Fruit fly (Drosophila melanogaster) whole organism, embryonic: ENCODE results near the gene CG3078.

Source experiments
- ATbp ChIP-seq: fragments of 200-800 bp; sonication (Bioruptor generic); optimal IDR thresholded peaks from 2 replicates; lab custom pipeline; 2017; ENCODE audit warnings: missing biosample characterization, mild to moderate bottlenecking, missing genetic modification characterization, missing genetic modification reagents
- CG10274 ChIP-seq: fragments of 200-800 bp; sonication (Bioruptor generic); optimal IDR thresholded peaks from 3 replicates; lab custom pipeline; 2017; ENCODE audit warnings: missing biosample characterization, mild to moderate bottlenecking, missing genetic modification characterization
- CG11085 ChIP-seq: fragments of 200-800 bp; sonication (Bioruptor generic); IDR thresholded peaks from 2 replicates; pipeline ENCODE4 v1.3.6; 2022; ENCODE audit warnings: missing biosample characterization, missing genetic modification characterization
- CG11247 ChIP-seq: fragments of 200-800 bp; sonication (Bioruptor generic); IDR thresholded peaks from 2 replicates; pipeline ENCODE4 v1.3.6; 2022; ENCODE audit warnings: missing biosample characterization, missing genetic modification characterization
- CG11560 ChIP-seq: fragments of 200-800 bp; sonication (Bioruptor generic); IDR thresholded peaks from 3 replicates; pipeline ENCODE4 v1.3.6; 2022; ENCODE audit warnings: missing biosample characterization, missing genetic modification characterization
- CG11723 ChIP-seq: fragments of 200-800 bp; sonication (Bioruptor generic); optimal IDR thresholded peaks from 2 replicates; lab custom pipeline; 2017; ENCODE audit warnings: missing biosample characterization, mild to moderate bottlenecking, missing genetic modification characterization
- CG1529 ChIP-seq: fragments of 200-800 bp; sonication (Bioruptor generic); optimal IDR thresholded peaks from 3 replicates; lab custom pipeline; 2018; ENCODE audit warnings: missing biosample characterization, missing genetic modification characterization
- CG1647 ChIP-seq: fragments of 200-800 bp; sonication (Bioruptor generic); optimal IDR thresholded peaks from 3 replicates; lab custom pipeline; 2016; ENCODE audit warnings: missing biosample characterization, missing genetic modification characterization
- CG17186 ChIP-seq: fragments of 200-800 bp; sonication (Bioruptor generic); optimal IDR thresholded peaks from 3 replicates; lab custom pipeline; 2017; ENCODE audit warnings: missing biosample characterization, missing genetic modification reagents, missing genetic modification characterization
- CG3065 ChIP-seq: fragments of 200-800 bp; sonication (Bioruptor generic); optimal IDR thresholded peaks from 2 replicates; lab custom pipeline; 2016; ENCODE audit warnings: missing biosample characterization, missing genetic modification characterization
- CG3281 ChIP-seq: fragments of 200-800 bp; sonication (Bioruptor generic); optimal IDR thresholded peaks from 3 replicates; lab custom pipeline; 2017; ENCODE audit warnings: missing biosample characterization, mild to moderate bottlenecking, missing genetic modification characterization
- CG3995 ChIP-seq: fragments of 200-800 bp; sonication (Bioruptor generic); optimal IDR thresholded peaks from 3 replicates; lab custom pipeline; 2016; ENCODE audit warnings: missing biosample characterization, missing genetic modification characterization
- CG4360 ChIP-seq: fragments of 200-800 bp; sonication (Bioruptor generic); IDR thresholded peaks from 2 replicates; pipeline ENCODE4 v1.3.6; 2022; ENCODE audit warnings: missing biosample characterization, missing genetic modification characterization
- CG4617 ChIP-seq: fragments of 200-800 bp; sonication (Bioruptor generic); optimal IDR thresholded peaks from 3 replicates; lab custom pipeline; 2016; ENCODE audit warnings: missing biosample characterization, missing genetic modification characterization, borderline replicate concordance
- CG6175 ChIP-seq: fragments of 200-800 bp; sonication (Bioruptor generic); IDR thresholded peaks from 3 replicates; pipeline ENCODE4 v1.3.6; 2022; ENCODE audit warnings: missing biosample characterization, missing genetic modification characterization
- CG6689 ChIP-seq: fragments of 200-800 bp; sonication (Bioruptor generic); IDR thresholded peaks from 2 replicates; pipeline ENCODE4 v1.3.6; 2022; ENCODE audit warnings: missing biosample characterization, missing genetic modification characterization
- CG6791 ChIP-seq: fragments of 200-800 bp; sonication (Bioruptor generic); IDR thresholded peaks from 3 replicates; pipeline ENCODE4 v1.3.6; 2022; ENCODE audit warnings: missing biosample characterization, missing genetic modification characterization; ENCODE audit not compliant: partially characterized antibody
- CG7745 ChIP-seq: fragments of 200-800 bp; sonication (Bioruptor generic); optimal IDR thresholded peaks from 2 replicates; lab custom pipeline; 2018; ENCODE audit warnings: missing biosample characterization, mild to moderate bottlenecking, missing genetic modification characterization, moderate library complexity
- CG8478 ChIP-seq: fragments of >200 bp; optimal IDR thresholded peaks from 2 replicates; lab custom pipeline; 2018
- HLH4C ChIP-seq: fragments of 200-800 bp; sonication (Bioruptor generic); IDR thresholded peaks from 3 replicates; pipeline ENCODE4 v1.3.6; 2022; ENCODE audit warnings: missing biosample characterization, missing genetic modification characterization; ENCODE audit not compliant: partially characterized antibody
- HLH54F ChIP-seq: fragments of 200-800 bp; sonication (Bioruptor generic); optimal IDR thresholded peaks from 3 replicates; lab custom pipeline; 2016; ENCODE audit warnings: missing biosample characterization, missing genetic modification characterization
- Hr39 ChIP-seq: fragments of >200 bp; optimal IDR thresholded peaks from 2 replicates; lab custom pipeline; 2017
- Lim3 ChIP-seq: fragments of 200-800 bp; sonication (Bioruptor generic); IDR thresholded peaks from 2 replicates; pipeline ENCODE4 v1.3.6; 2022; ENCODE audit warnings: missing biosample characterization, missing genetic modification characterization
- MTF-1 ChIP-seq: fragments of 200-800 bp; sonication (Bioruptor generic); optimal IDR thresholded peaks from 2 replicates; lab custom pipeline; 2018; ENCODE audit warnings: missing biosample characterization, mild to moderate bottlenecking, missing genetic modification characterization, borderline replicate concordance
- Mrtf ChIP-seq: fragments of 200-800 bp; sonication (Bioruptor generic); IDR thresholded peaks from 3 replicates; pipeline ENCODE4 v1.3.6; 2022; ENCODE audit warnings: missing biosample characterization, missing genetic modification characterization
- Spps ChIP-seq: fragments of 200-800 bp; sonication (Bioruptor generic); optimal IDR thresholded peaks from 2 replicates; lab custom pipeline; 2018; ENCODE audit warnings: missing biosample characterization, mild to moderate bottlenecking, missing genetic modification characterization
- Ssrp ChIP-seq: fragments of 200-800 bp; sonication (Bioruptor generic); optimal IDR thresholded peaks from 2 replicates; lab custom pipeline; 2018; ENCODE audit warnings: missing biosample characterization, mild to moderate bottlenecking, missing genetic modification characterization, moderate library complexity
- Xrp1 ChIP-seq: fragments of 200-800 bp; sonication (Bioruptor generic); IDR thresholded peaks from 2 replicates; pipeline ENCODE4 v1.3.6; 2022; ENCODE audit warnings: missing biosample characterization, missing genetic modification characterization
- ac ChIP-seq: fragments of 200-800 bp; sonication (Bioruptor generic); optimal IDR thresholded peaks from 3 replicates; lab custom pipeline; 2017; ENCODE audit warnings: missing biosample characterization, mild to moderate bottlenecking, missing genetic modification characterization
- bab2 ChIP-seq: fragments of 200-800 bp; sonication (Bioruptor generic); optimal IDR thresholded peaks from 2 replicates; lab custom pipeline; 2016; ENCODE audit warnings: missing biosample characterization, missing genetic modification characterization
- bigmax ChIP-seq: fragments of 200-800 bp; sonication (Bioruptor generic); optimal IDR thresholded peaks from 2 replicates; lab custom pipeline; 2018; ENCODE audit warnings: missing biosample characterization, mild to moderate bottlenecking, missing genetic modification characterization
- bsh ChIP-seq, 2 experiments: fragments of 200-800 bp; sonication (Bioruptor generic); optimal IDR thresholded peaks; 2 replicates each; lab custom pipeline; 2017 to 2018; ENCODE audit warnings: mild to moderate bottlenecking in 2 of 2, missing biosample characterization in 2 of 2, missing genetic modification characterization in 2 of 2, moderate library complexity in 1 of 2
- caup ChIP-seq: fragments of 200-800 bp; sonication (Bioruptor generic); optimal IDR thresholded peaks from 3 replicates; lab custom pipeline; 2017; ENCODE audit warnings: missing biosample characterization, mild to moderate bottlenecking, missing genetic modification characterization, moderate library complexity; ENCODE audit not compliant: severe bottlenecking
- chinmo ChIP-seq: fragments of 200-800 bp; sonication (Bioruptor generic); IDR thresholded peaks from 4 replicates; pipeline ENCODE4 v1.3.6; 2022; ENCODE audit warnings: missing biosample characterization, missing genetic modification characterization; ENCODE audit not compliant: partially characterized antibody
- dm ChIP-seq: fragments of 200-800 bp; sonication (Bioruptor generic); optimal IDR thresholded peaks from 3 replicates; lab custom pipeline; 2016; ENCODE audit warnings: missing biosample characterization, missing genetic modification characterization
- ftz-f1 ChIP-seq: fragments of 200-800 bp; sonication (Bioruptor generic); optimal IDR thresholded peaks from 2 replicates; lab custom pipeline; 2016; ENCODE audit warnings: missing biosample characterization, missing genetic modification characterization
- gsb ChIP-seq: fragments of 200-800 bp; sonication (Bioruptor generic); IDR thresholded peaks from 2 replicates; pipeline ENCODE4 v1.3.6; 2022; ENCODE audit warnings: missing biosample characterization, missing genetic modification characterization
- jumu ChIP-seq: fragments of 200-800 bp; sonication (Bioruptor generic); optimal IDR thresholded peaks from 3 replicates; lab custom pipeline; 2016; ENCODE audit warnings: missing biosample characterization, missing genetic modification characterization
- kah ChIP-seq: fragments of 200-800 bp; sonication (Bioruptor generic); optimal IDR thresholded peaks from 2 replicates; lab custom pipeline; 2018; ENCODE audit warnings: missing biosample characterization, mild to moderate bottlenecking, missing genetic modification characterization
- lab ChIP-seq: fragments of 200-800 bp; sonication (Bioruptor generic); optimal IDR thresholded peaks from 3 replicates; lab custom pipeline; 2017; ENCODE audit warnings: missing biosample characterization, missing genetic modification characterization, mild to moderate bottlenecking, moderate library complexity, missing genetic modification reagents
- lmd ChIP-seq: fragments of 200-800 bp; sonication (Bioruptor generic); IDR thresholded peaks from 2 replicates; pipeline ENCODE4 v1.3.6; 2022; ENCODE audit warnings: missing biosample characterization, missing genetic modification characterization
- mirr ChIP-seq: fragments of 200-800 bp; sonication (Bioruptor generic); optimal IDR thresholded peaks from 3 replicates; lab custom pipeline; 2018; ENCODE audit warnings: missing biosample characterization, mild to moderate bottlenecking, missing genetic modification characterization
- nerfin-1 ChIP-seq: fragments of 200-800 bp; sonication (Bioruptor generic); optimal IDR thresholded peaks from 3 replicates; lab custom pipeline; 2019; ENCODE audit warnings: missing biosample characterization, mild to moderate bottlenecking, missing genetic modification characterization, moderate library complexity
- oc ChIP-seq: fragments of 200-800 bp; sonication (Bioruptor generic); optimal IDR thresholded peaks from 2 replicates; lab custom pipeline; 2018; ENCODE audit warnings: missing biosample characterization, mild to moderate bottlenecking, missing genetic modification characterization, moderate library complexity
- ro ChIP-seq: fragments of 200-800 bp; sonication (Bioruptor generic); IDR thresholded peaks from 2 replicates; pipeline ENCODE4 v1.3.6; 2022; ENCODE audit warnings: missing biosample characterization, missing genetic modification characterization
- slbo ChIP-seq: fragments of 200-800 bp; sonication (Bioruptor generic); IDR thresholded peaks from 2 replicates; pipeline ENCODE4 v1.3.6; 2022; ENCODE audit warnings: missing biosample characterization, missing genetic modification characterization
- slp2 ChIP-seq: fragments of 200-800 bp; sonication (Bioruptor generic); optimal IDR thresholded peaks from 2 replicates; lab custom pipeline; 2016; ENCODE audit warnings: missing biosample characterization, missing genetic modification characterization
- sr ChIP-seq: fragments of 200-800 bp; sonication (Bioruptor generic); IDR thresholded peaks from 3 replicates; pipeline ENCODE4 v1.3.6; 2022; ENCODE audit warnings: missing biosample characterization, missing genetic modification characterization
- tin ChIP-seq: fragments of 200-800 bp; sonication (Bioruptor generic); optimal IDR thresholded peaks from 3 replicates; lab custom pipeline; 2016; ENCODE audit warnings: missing biosample characterization, missing genetic modification characterization
- vvl ChIP-seq: fragments of 200-800 bp; sonication (Bioruptor generic); IDR thresholded peaks from 2 replicates; pipeline ENCODE4 v1.3.6; 2022; ENCODE audit warnings: missing biosample characterization, missing genetic modification characterization

CG3078 gene

DNA sequence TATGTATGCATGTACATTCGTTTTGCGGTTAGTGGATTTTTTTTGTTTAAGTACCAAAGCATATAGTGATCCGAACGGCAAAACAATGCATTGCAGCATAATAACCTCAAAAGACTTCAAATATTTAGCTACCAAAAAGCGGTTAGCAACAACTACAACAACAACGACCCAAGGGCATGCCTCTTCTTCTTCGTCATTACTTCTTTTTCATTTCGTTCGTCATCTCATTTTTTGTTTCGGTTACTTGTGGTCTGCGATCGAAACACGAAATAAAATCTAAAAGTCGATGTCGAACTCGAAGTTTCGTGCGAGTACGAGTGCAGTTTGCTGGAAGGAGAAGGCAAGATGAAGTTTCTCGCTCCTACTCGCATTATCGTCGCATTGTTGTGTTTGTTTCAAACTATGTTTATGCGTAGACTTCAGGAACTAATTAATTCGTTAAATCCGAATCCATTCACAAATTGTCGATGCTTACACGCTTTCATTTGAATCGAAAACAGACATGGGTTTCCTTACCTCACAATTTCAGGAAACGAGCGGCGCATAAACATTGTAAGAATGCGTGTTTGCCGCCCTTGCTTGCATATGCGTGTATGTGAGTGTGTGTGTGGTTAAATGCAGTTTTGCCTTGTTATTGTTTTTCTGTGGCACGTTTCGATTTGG is 39.2 kb upstream of the CG3078 start (continued):
- TF ChIP-seq ro (GFP tag; lab: Robert Waterston, UW) (no peak), CG8478 (lab: Kevin White, UChicago) (no peak), CG1529 (GFP tag; lab: Kevin White, UChicago) (peak; percentile 80), HLH54F (GFP tag; lab: Kevin White, UChicago) (peak; percentile 54), dm (GFP tag; lab: Kevin White, UChicago) (peak; percentile 61), CG4617 (GFP tag; lab: Kevin White, UChicago) (no peak), tin (peak; percentile 80), bsh (GFP tag; optimal IDR thresholded peaks at IDR 0.05; lab: Kevin White, UChicago) (peak; percentile 74 to 94), Mrtf (GFP tag; lab: Robert Waterston, UW) (peak; percentile 60; the same call in 2 of the 3 replicates), CG17186 (GFP tag; lab: Kevin White, UChicago) (peak; percentile 68), chinmo (no peak), bab2 (GFP tag; lab: Kevin White, UChicago) (peak; percentile 70), CG3281 (peak; percentile 6), mirr (GFP tag; lab: Kevin White, UChicago) (no peak), oc (tag; lab: Kevin White, UChicago) (peak; percentile 89), CG11085 (no peak), slp2 (GFP tag; lab: Kevin White, UChicago) (peak; percentile 59), ac (GFP tag; lab: Kevin White, UChicago) (peak; percentile 67), ATbp (GFP tag; lab: Kevin White, UChicago) (peak; percentile 79), CG6175 (GFP tag; lab: Robert Waterston, UW) (no peak), CG3065 (GFP tag; lab: Kevin White, UChicago) (peak; percentile 65), CG3995 (no peak), jumu (GFP tag; lab: Kevin White, UChicago) (peak; percentile 72), nerfin-1 (peak; percentile 74), vvl (peak; percentile 94), lab (GFP tag; lab: Kevin White, UChicago) (peak; percentile 74), Lim3 (GFP tag; lab: Robert Waterston, UW) (no peak), CG7745 (tag; lab: Kevin White, UChicago) (peak; percentile 62), CG6791 (GFP tag; lab: Robert Waterston, UW) (no peak), kah (GFP tag; lab: Kevin White, UChicago) (peak; percentile 40), gsb (no peak), CG11560 (no peak), CG4360 (GFP tag; lab: Robert Waterston, UW) (peak; percentile 80), Xrp1 (peak; percentile 94), Ssrp (tag; lab: Kevin White, UChicago) (peak; percentile 82), ftz-f1 (GFP tag; lab: Kevin White, UChicago) (no peak), caup (peak; percentile 27), CG6689 (GFP tag; lab: Robert Waterston, UW) (peak; percentile 90), lmd (peak; percentile 59), CG10274 (GFP tag; lab: Kevin White, UChicago) (no peak), HLH4C (GFP tag; lab: Robert Waterston, UW) (no peak), Hr39 (no peak), slbo (GFP tag; lab: Robert Waterston, UW) (peak; percentile 47; the same call in 1 of the 2 replicates), CG11723 (GFP tag; lab: Kevin White, UChicago) (peak; percentile 72), CG11247 (GFP tag; lab: Robert Waterston, UW) (peak; percentile 44; the same call in 1 of the 2 replicates), Spps (tag; lab: Kevin White, UChicago) (peak; percentile 85), bigmax (GFP tag; lab: Kevin White, UChicago) (no peak), MTF-1 (GFP tag; lab: Kevin White, UChicago) (peak; percentile 66), CG1647 (GFP tag; lab: Kevin White, UChicago) (peak; percentile 37), sr (GFP tag; lab: Robert Waterston, UW) (peak; percentile 70; the same call in 2 of the 3 replicates)
